Fruit fly (Drosophila melanogaster): ENCODE results near the gene pod1.

Gene pod1

DNA sequence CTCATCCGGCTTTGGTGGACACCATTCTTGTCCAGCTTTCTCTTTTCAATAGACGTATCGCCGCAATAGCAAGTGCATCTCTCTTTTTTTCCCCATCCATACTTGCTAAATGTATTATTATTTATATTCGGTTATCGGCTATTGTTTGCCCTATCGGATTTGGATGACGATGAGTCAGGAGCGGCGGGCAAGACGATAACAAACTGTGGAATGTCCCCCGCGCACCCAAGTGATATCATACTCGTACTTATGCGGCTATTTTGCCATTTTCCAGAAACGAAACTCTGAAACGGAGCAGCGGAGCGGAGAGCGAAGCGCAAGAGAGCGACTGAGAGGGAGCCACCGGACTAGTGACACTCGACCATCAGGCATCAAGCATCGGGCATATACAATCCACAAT lies 1.9 kb downstream of the pod1 start:
- TF ChIP-seq usp (GFP tag; optimal IDR thresholded peaks at IDR 0.05): no peak
- no peak for TF ChIP-seq psq (optimal IDR thresholded peaks at IDR 0.05)

DNA sequence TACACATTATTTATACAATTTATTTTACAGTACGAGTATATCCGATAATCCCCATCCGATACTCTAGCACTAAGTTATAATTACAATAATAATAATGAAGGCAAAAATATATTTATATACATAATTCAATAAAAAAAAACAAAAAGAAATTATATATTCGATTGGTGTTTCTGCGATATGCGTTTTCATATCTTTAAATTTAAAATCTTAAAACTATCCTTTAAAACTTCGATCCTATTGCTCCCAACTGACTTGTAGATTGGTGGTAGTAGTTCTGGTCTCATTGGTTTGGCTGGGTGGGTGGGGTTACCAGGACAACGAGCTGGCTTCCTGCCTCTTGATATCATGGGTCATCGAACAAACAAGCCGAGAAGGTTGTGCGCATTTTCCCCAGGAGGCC lies 10.2 kb downstream of the pod1 start, which contains the start of gene iav:
Gene iav, plus strand, starts transcription at position 301 of the 400 bp plus-strand sequence.
- TF ChIP-seq EcR (GFP tag; optimal IDR thresholded peaks at IDR 0.05) (no peak), psq (optimal IDR thresholded peaks at IDR 0.05) (no peak), CG8478 (optimal IDR thresholded peaks at IDR 0.05) (no peak), Dll (optimal IDR thresholded peaks at IDR 0.05) (no peak), usp (GFP tag; optimal IDR thresholded peaks at IDR 0.05) (no peak), pan (optimal IDR thresholded peaks at IDR 0.05) (no peak)

DNA sequence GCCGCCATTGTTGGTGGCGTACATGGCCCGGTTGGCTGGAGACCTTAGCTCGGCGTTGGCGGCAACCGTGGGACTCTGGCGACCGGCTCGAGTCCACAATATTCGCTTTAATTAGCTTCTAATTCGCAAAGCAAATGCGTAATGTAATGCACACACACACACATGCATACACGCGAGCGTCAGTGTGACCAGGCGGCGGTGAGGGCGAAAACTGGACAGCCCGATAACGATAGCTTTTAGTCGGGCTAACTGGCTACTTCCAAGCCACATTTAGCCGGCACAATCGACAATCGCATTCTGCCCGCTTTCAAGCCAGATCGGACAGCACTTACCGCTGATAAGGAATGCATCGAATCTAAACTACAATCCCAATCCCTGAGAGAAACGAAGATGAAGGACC lies 17.2 kb downstream of the pod1 start, which contains the start of the genes Nf-YC and xit:
Gene Nf-YC, minus strand, starts transcription at position 217 of the 400 bp plus-strand sequence.
Gene xit, plus strand, starts transcription at position 314 of the 400 bp plus-strand sequence.
- TF ChIP-seq pan (optimal IDR thresholded peaks at IDR 0.05) (no peak), Dll (optimal IDR thresholded peaks at IDR 0.05) (no peak), CG8478 (optimal IDR thresholded peaks at IDR 0.05) (no peak), EcR (GFP tag; optimal IDR thresholded peaks at IDR 0.05) (no peak)

DNA sequence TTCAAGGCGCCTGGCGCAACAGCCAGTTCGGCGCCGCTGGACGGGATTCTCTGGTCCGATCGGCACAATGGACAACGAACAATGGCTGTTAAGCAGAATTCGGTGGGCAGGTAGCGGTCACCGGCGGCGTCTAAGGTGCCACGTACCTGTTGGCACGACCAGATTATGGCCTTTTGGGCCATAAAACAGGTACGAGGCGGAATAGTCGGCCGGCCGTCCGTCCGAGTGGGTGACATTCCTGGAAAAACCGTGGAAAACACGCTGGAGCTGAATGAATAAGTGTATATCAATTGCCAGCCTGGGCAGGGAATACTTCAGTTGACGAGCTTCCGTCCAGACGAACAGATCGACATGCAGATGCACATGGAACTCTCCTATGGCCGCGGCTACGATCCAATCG lies 19.4 kb downstream of the pod1 start, which contains the start of gene Atx-1:
Gene Atx-1, plus strand, starts transcription at position 301 of the 400 bp plus-strand sequence.
- TF ChIP-seq psq (optimal IDR thresholded peaks at IDR 0.05) (no peak), EcR (GFP tag; optimal IDR thresholded peaks at IDR 0.05) (no peak), usp (GFP tag; optimal IDR thresholded peaks at IDR 0.05) (no peak), CG8478 (optimal IDR thresholded peaks at IDR 0.05) (no peak), Dll (optimal IDR thresholded peaks at IDR 0.05) (no peak), pan (optimal IDR thresholded peaks at IDR 0.05) (no peak)

DNA sequence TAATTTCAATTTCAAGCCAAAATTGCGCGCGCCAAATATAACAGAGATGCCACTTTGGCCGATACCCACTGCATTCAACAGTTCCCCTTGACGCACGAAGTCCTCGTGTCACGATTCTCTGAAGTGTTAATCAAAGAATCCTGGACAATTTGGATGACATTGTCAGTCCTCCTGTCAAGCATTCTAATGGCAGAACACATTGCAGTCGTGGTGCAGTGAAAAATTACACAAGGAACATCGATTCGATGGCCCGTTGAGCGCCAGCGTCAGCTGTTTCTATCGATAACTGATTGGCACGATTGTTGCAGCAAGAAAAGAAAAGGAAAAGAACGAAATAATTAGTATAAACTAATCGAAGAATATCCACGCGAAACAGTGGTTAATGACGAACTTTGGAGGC lies 20.7 kb downstream of the pod1 start, which contains the start of gene nonC:
Gene nonC, plus strand, starts transcription at position 294 of the 400 bp plus-strand sequence.
- no peak for TF ChIP-seq CG8478 (optimal IDR thresholded peaks at IDR 0.05)
- no peak for TF ChIP-seq EcR (GFP tag; optimal IDR thresholded peaks at IDR 0.05)
- TF ChIP-seq pan (optimal IDR thresholded peaks at IDR 0.05): no peak
- TF ChIP-seq Dll (optimal IDR thresholded peaks at IDR 0.05): no peak
- TF ChIP-seq psq (optimal IDR thresholded peaks at IDR 0.05): no peak
- no peak for TF ChIP-seq usp (GFP tag; optimal IDR thresholded peaks at IDR 0.05)

DNA sequence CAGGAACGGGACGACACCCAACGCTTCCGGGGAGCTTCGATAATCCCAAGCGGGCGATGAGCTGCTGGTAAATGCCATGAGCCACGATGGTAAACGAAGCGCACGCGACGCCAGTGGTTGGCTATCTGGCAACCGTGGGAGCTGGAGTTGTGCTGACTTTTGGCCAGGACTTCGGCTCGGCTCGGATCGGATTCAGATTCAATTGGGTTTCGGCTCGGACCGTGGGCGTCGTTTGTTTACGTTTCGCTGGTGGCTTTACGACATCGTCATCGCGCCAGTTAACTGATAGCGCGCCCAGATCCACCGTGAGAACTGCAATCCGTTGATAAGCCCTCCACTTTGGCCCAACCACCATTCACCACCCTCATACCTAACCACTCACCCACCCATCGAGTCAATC lies 29.1 kb downstream of the pod1 start, which contains the start of gene mAChR-C:
Gene mAChR-C, minus strand, starts transcription at position 101 of the 400 bp plus-strand sequence.
- TF ChIP-seq pan (optimal IDR thresholded peaks at IDR 0.05) (no peak), Dll (optimal IDR thresholded peaks at IDR 0.05) (no peak), psq (optimal IDR thresholded peaks at IDR 0.05) (no peak), CG8478 (optimal IDR thresholded peaks at IDR 0.05) (no peak), EcR (GFP tag; optimal IDR thresholded peaks at IDR 0.05) (no peak), usp (GFP tag; optimal IDR thresholded peaks at IDR 0.05) (no peak)

DNA sequence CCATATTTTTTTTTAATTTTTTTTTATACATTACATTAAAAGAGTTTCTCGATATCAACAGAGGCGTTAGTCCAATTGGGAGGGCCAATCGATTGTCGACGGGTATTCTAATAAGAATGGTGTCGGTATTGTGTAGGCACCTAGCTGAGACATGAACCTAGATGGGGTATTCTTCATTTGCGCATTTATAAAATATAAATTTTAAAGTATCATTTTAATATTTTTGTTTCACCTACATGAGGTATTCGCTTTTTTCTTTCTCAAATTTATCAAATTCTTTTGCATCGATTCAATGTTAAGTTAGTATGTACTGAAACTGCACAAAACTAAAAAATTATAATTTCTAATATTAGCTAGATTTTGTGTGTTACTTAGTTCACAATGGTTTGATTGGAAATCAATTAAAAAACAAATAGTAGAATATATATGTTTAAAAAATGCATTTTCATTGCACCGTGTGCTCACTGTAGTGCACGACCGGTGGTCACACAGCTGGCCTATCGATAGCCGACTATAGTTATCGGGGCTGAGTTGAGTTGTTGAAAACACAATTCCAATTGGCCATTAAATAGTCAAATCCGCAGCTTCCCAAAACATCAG lies 40.5 kb downstream of the pod1 start, which contains the start of the genes CG14435 and Tmf:
Gene CG14435, minus strand, starts transcription at position 81 of the 600 bp plus-strand sequence.
Gene Tmf, plus strand, starts transcription at position 501 of the 600 bp plus-strand sequence.
- TF ChIP-seq pan (optimal IDR thresholded peaks at IDR 0.05) (no peak), usp (GFP tag; optimal IDR thresholded peaks at IDR 0.05) (no peak), Dll (optimal IDR thresholded peaks at IDR 0.05) (no peak), psq (optimal IDR thresholded peaks at IDR 0.05) (no peak), CG8478 (optimal IDR thresholded peaks at IDR 0.05) (no peak), EcR (GFP tag; optimal IDR thresholded peaks at IDR 0.05) (no peak)

DNA sequence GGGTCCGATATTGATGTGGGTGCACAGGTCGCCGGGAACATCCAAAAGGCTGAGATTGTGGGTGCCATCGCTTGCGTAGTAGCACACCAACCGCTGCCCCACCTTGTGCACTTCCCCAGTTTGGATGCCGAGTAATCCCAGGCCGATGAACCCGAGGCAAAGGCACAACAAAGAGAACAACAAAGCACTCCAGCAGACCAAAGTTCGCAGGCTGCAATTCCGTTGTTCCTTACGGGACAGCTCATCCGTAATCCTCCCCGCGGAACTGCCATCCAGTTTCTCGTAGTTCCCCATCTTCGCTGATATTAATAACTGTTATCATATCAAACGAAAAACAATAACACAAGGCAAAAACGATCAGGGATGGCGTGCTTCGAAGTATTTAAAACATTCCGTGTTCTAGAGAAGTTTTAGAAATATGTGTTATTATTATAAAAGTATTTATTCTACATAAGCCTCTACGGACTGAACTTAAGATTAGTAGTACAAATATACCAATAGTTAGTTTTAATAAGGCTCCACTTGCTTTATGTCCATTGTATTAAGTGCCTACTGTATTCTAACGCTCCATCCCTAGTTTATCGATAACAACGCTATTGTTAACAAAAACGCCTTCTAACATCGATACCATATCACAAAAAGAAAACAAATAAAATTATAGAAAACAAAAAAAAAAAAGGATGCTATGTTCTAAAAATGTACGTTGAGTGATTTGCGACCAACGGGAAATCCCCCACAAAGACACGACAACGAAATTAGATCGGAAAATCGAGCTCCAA lies 45.9 kb downstream of the pod1 start, which contains the start of the genes Cht11 and CG4558:
Gene Cht11, minus strand, starts transcription at position 340 of the 779 bp plus-strand sequence.
Gene CG4558, plus strand, starts transcription at position 593 of the 779 bp plus-strand sequence.
- no peak for TF ChIP-seq usp (GFP tag; optimal IDR thresholded peaks at IDR 0.05)
- no peak for TF ChIP-seq EcR (GFP tag; optimal IDR thresholded peaks at IDR 0.05)
- no peak for TF ChIP-seq pan (optimal IDR thresholded peaks at IDR 0.05)
- no peak for TF ChIP-seq Dll (optimal IDR thresholded peaks at IDR 0.05)
- no peak for TF ChIP-seq CG8478 (optimal IDR thresholded peaks at IDR 0.05)
- no peak for TF ChIP-seq psq (optimal IDR thresholded peaks at IDR 0.05)

DNA sequence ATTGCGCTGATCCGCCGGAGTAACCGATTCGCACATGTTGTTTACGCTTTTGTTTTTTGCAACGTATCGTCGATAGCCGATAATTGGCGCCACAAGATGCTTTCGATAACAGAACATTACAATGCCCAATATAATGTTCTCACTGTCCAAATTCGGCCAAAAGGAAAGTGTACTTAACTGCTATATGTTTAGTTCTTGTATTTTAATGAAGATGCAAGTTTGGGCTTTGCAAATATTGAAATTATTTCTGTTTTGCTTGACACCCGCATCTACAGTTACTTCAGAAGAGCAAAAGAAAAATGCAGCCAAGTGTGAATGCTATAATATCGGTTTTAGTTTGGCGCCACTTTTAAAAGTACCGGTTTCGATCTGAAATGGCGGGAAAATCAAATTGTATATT lies 49.1 kb downstream of the pod1 start:
- TF ChIP-seq Dll (optimal IDR thresholded peaks at IDR 0.05) (no peak), CG8478 (optimal IDR thresholded peaks at IDR 0.05) (no peak), usp (GFP tag; optimal IDR thresholded peaks at IDR 0.05) (no peak), EcR (GFP tag; optimal IDR thresholded peaks at IDR 0.05) (no peak), psq (optimal IDR thresholded peaks at IDR 0.05) (no peak), pan (optimal IDR thresholded peaks at IDR 0.05) (no peak)

DNA sequence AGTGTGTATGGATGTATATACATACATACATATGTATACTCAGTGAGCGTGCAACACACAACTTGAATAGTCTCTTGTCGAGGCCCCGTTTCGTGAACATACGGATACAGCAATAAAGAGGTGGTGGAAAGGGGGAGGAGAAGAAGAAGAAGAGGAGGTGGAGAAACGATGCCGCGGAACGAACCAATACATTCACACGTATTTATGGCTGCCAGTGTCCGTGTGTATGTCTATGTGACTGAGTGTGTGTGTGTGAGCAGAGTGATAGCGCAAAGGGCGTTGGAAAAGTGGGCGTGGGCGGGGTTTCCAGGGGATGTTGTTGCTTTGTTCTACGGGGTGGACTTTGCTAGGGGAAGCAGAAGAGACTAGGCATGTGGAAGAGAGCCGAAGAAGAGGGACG lies 49.9 kb downstream of the pod1 start:
- TF ChIP-seq usp (GFP tag; optimal IDR thresholded peaks at IDR 0.05) (no peak), pan (optimal IDR thresholded peaks at IDR 0.05) (no peak), CG8478 (optimal IDR thresholded peaks at IDR 0.05) (no peak), Dll (optimal IDR thresholded peaks at IDR 0.05) (no peak), EcR (GFP tag; optimal IDR thresholded peaks at IDR 0.05) (no peak), psq (optimal IDR thresholded peaks at IDR 0.05) (no peak)

DNA sequence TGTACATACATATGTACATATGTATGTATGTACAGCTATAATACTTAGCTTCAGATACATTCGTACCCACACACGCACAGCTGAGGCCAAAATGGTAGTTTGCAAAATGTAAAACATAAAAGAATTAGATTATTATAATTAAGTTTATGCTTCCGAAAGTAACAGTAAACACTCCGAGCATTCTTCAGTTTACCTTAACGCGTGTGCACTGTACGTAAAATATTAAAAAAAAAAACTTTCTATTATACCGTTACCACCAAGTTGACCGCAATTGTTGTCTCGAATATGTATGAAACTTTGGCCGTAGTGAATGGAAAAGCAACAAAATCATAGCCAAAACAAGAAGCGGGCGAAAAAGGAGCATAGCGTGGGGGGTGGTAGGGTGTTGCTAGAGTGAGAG lies 51.1 kb downstream of the pod1 start:
- no peak for TF ChIP-seq usp (GFP tag; optimal IDR thresholded peaks at IDR 0.05)
- TF ChIP-seq Dll (optimal IDR thresholded peaks at IDR 0.05): no peak
- no peak for TF ChIP-seq psq (optimal IDR thresholded peaks at IDR 0.05)
- no peak for TF ChIP-seq EcR (GFP tag; optimal IDR thresholded peaks at IDR 0.05)
- no peak for TF ChIP-seq pan (optimal IDR thresholded peaks at IDR 0.05)
- TF ChIP-seq CG8478 (optimal IDR thresholded peaks at IDR 0.05): no peak
